Worm (Caenorhabditis elegans): ENCODE data around the gene btb-5.

Gene btb-5

DNA sequence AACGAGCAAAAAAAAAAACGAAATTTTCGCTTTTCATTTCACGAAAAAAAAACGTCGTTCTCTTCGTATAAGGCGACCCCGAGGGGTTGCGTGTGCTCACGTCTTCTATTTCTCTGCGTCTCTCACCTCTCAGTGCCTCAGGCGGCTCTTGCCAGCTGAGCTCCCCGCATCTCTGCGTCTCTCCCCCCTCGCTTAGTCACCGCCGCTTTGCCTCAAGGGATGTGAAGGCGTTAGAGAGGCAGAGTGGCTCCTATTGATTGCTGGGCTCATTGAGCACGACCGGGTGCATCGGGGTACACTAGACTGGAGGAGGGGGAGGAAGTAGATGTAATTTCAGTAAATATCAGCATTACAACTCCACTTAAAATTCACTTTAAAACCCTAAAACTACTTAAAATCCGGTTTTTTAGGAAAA lies 35.4 kb downstream of the btb-5 start:
- no peak for TF ChIP-seq fax-1 (tag; optimal IDR thresholded peaks at IDR 0.05)
- TF ChIP-seq lim-6 (tag; optimal IDR thresholded peaks at IDR 0.05): no peak
- TF ChIP-seq ceh-34 (tag; optimal IDR thresholded peaks at IDR 0.05): peak; percentile 69
- TF ChIP-seq ahr-1 (tag; optimal IDR thresholded peaks at IDR 0.05): no peak
- TF ChIP-seq ttx-3 (tag; optimal IDR thresholded peaks at IDR 0.05): no peak
- TF ChIP-seq fkh-10 (GFP tag; optimal IDR thresholded peaks at IDR 0.05): no peak
- no peak for TF ChIP-seq unc-3 (GFP tag; conservative IDR thresholded peaks at IDR 0.05)
- peak; percentile 43 for TF ChIP-seq unc-3 (tag; optimal IDR thresholded peaks at IDR 0.05)
- TF ChIP-seq ceh-31 (tag; optimal IDR thresholded peaks at IDR 0.05): peak; percentile 70
- no peak for TF ChIP-seq Y22D7AL.16 (tag; optimal IDR thresholded peaks at IDR 0.05)
- no peak for TF ChIP-seq ets-4 (tag; optimal IDR thresholded peaks at IDR 0.05)
- no peak for TF ChIP-seq tbx-7 (tag; optimal IDR thresholded peaks at IDR 0.05)
- TF ChIP-seq hlh-13 (GFP tag; optimal IDR thresholded peaks at IDR 0.05): no peak
- peak; percentile 69 for TF ChIP-seq unc-42 (tag; optimal IDR thresholded peaks at IDR 0.05)
- TF ChIP-seq hlh-8 (tag; optimal IDR thresholded peaks at IDR 0.05): no peak
- peak; percentile 38 for TF ChIP-seq unc-55 (GFP tag; optimal IDR thresholded peaks at IDR 0.05)
- TF ChIP-seq ceh-48 (tag; optimal IDR thresholded peaks at IDR 0.05): peak; percentile 67
- TF ChIP-seq ceh-22 (tag; optimal IDR thresholded peaks at IDR 0.05): no peak
- TF ChIP-seq sdc-2 (tag; optimal IDR thresholded peaks at IDR 0.05): no peak
- no peak for TF ChIP-seq fkh-6 (tag; optimal IDR thresholded peaks at IDR 0.05)
- TF ChIP-seq K02D7.2 (tag; optimal IDR thresholded peaks at IDR 0.05): no peak
- TF ChIP-seq gmeb-2 (tag; optimal IDR thresholded peaks at IDR 0.05): no peak
- TF ChIP-seq tbx-2 (tag; optimal IDR thresholded peaks at IDR 0.05): peak; percentile 62
- TF ChIP-seq eyg-1 (tag; optimal IDR thresholded peaks at IDR 0.05): no peak
- TF ChIP-seq ceh-18 (tag; optimal IDR thresholded peaks at IDR 0.05): peak; percentile 31
- TF ChIP-seq ceh-19 (GFP tag; optimal IDR thresholded peaks at IDR 0.05): peak; percentile 48
- TF ChIP-seq zip-5 (tag; optimal IDR thresholded peaks at IDR 0.05): no peak
- peak; percentile 20 for TF ChIP-seq dmd-4 (tag; optimal IDR thresholded peaks at IDR 0.05; ENCODE audit: borderline replicate concordance)
- TF ChIP-seq C08G9.2 (tag; optimal IDR thresholded peaks at IDR 0.05): peak; percentile 46
- peak; percentile 26 for TF ChIP-seq ceh-14 (tag; optimal IDR thresholded peaks at IDR 0.05)
- no peak for TF ChIP-seq K09A11.1 (tag; optimal IDR thresholded peaks at IDR 0.05; ENCODE audit: insufficient read depth)
- no peak for TF ChIP-seq mec-3 (tag; optimal IDR thresholded peaks at IDR 0.05; ENCODE audit: borderline replicate concordance)
- TF ChIP-seq elt-4 (tag; optimal IDR thresholded peaks at IDR 0.05): no peak
- peak; percentile 77 for TF ChIP-seq hlh-30 (tag; optimal IDR thresholded peaks at IDR 0.05; ENCODE audit: insufficient read depth)
- TF ChIP-seq pros-1 (tag; optimal IDR thresholded peaks at IDR 0.05): no peak
- TF ChIP-seq syd-9 (tag; optimal IDR thresholded peaks at IDR 0.05): peak; percentile 7
- TF ChIP-seq ref-2 (tag; optimal IDR thresholded peaks at IDR 0.05): peak; percentile 17
- peak; percentile 84 for TF ChIP-seq nfya-1 (tag; optimal IDR thresholded peaks at IDR 0.05)

DNA sequence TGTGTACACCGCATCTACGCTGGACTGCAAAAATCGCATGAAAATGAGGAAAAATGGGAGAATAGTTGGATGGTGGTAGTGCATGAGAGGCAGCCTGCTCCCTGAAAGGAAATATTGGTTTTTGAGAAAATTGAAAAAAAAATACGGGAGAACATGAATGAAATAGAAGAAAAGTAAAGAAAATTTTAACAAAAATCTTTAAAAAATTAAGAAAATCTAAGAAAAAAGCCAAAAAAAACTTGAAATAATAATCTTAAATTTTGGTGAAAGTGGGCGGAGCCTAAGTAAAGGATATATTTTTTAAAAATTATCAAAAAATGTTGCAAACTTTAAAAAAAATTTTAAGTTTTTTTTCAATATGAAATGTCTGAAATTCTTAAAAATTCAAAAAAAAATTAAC lies 37.1 kb downstream of the btb-5 start, which contains the start of gene H10E21.5:
Gene H10E21.5 (minus strand): TSS at position 101 of the 400 bp plus-strand sequence.
- TF ChIP-seq unc-3 (GFP tag; conservative IDR thresholded peaks at IDR 0.05): no peak
- TF ChIP-seq unc-3 (tag; optimal IDR thresholded peaks at IDR 0.05): no peak
- no peak for TF ChIP-seq lin-11 (tag; optimal IDR thresholded peaks at IDR 0.05)
- TF ChIP-seq zip-5 (tag; optimal IDR thresholded peaks at IDR 0.05): no peak
- TF ChIP-seq ceh-30 (tag; optimal IDR thresholded peaks at IDR 0.05): no peak
- TF ChIP-seq ceh-2 (tag; optimal IDR thresholded peaks at IDR 0.05): no peak
- TF ChIP-seq madf-2 (tag; optimal IDR thresholded peaks at IDR 0.05): no peak
- no peak for TF ChIP-seq nhr-232 (tag; optimal IDR thresholded peaks at IDR 0.05)
- no peak for TF ChIP-seq pag-3 (tag; optimal IDR thresholded peaks at IDR 0.05; ENCODE audit: borderline replicate concordance)
- no peak for TF ChIP-seq ama-1 (optimal IDR thresholded peaks at IDR 0.05)
- no peak for TF ChIP-seq ceh-6 (GFP tag; optimal IDR thresholded peaks at IDR 0.05)
- TF ChIP-seq nfya-1 (tag; optimal IDR thresholded peaks at IDR 0.05): no peak
- no peak for TF ChIP-seq dve-1 (tag; optimal IDR thresholded peaks at IDR 0.05)
